Worm (Caenorhabditis elegans): ENCODE results near the gene F35B12.10.

F35B12.10 gene

DNA sequence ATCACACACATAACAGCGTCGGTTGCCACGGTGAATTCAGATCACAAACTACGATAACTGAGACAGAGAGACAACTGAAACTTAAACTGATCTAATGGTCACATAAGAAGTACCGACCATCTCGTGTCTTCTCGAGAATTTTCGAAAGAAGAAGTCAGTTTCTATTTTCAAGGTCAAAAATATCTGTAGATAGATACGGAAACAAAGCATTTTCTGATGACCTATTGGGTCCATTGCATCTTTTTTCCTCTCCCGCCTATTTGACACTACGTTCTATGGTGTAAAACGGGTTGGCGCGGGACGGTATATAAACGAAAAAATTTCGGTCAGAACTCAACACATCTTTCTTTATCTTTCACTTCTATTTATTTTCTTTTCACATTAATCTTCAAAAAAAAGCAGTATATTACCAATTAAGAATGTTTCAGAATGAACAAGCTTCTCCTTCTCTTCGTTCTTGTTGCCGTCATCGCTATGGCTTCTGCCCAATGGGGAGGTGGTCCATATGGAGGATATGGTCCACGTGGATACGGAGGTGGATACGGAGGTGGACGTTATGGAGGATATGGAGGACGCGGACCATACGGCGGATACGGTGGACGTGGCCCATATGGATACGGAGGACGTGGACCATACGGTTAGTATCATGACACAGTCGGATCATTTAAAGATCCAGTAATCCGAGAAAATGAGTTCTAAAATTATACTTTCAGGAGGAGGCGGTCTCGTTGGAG lies 13.0 kb downstream of the F35B12.10 start, which contains the start of gene nlp-24:
nlp-24 (plus strand) TSS at position 429 of the 734 bp plus-strand sequence.
- TF ChIP-seq rbr-2 (tag; optimal IDR thresholded peaks at IDR 0.05), result peak; percentile 5
- no peak for TF ChIP-seq unc-62 (GFP tag; optimal IDR thresholded peaks at IDR 0.05 in 1 of 2)
- peak; percentile 7 for TF ChIP-seq unc-62 (tag; optimal IDR thresholded peaks at IDR 0.05)
- TF ChIP-seq mes-2 (tag; optimal IDR thresholded peaks at IDR 0.05; ENCODE audit: poor library complexity, severe bottlenecking), result peak; percentile 14
- peak; percentile 79 for TF ChIP-seq nhr-25 (tag; optimal IDR thresholded peaks at IDR 0.05; ENCODE audit: borderline replicate concordance, insufficient read depth)
- TF ChIP-seq tra-1 (GFP tag; IDR thresholded peaks at IDR 0.05), result no peak
- peak; percentile 16 for TF ChIP-seq nhr-76 (tag; optimal IDR thresholded peaks at IDR 0.05)
- TF ChIP-seq mxl-2 (GFP tag; conservative IDR thresholded peaks at IDR 0.05), result no peak
- TF ChIP-seq nhr-42 (GFP tag; IDR thresholded peaks at IDR 0.05), result peak; percentile 37; the same call in 1 of the 2 replicates
- TF ChIP-seq hlh-30 (tag; optimal IDR thresholded peaks at IDR 0.05; ENCODE audit: insufficient read depth), result peak; percentile 30
- TF ChIP-seq nhr-28 (tag; optimal IDR thresholded peaks at IDR 0.05), result peak; percentile 40
- peak; percentile 36 for TF ChIP-seq dve-1 (tag; optimal IDR thresholded peaks at IDR 0.05; ENCODE audit: insufficient read depth)
- TF ChIP-seq hlh-11 (tag; optimal IDR thresholded peaks at IDR 0.05), result peak; percentile 22
- no peak for TF ChIP-seq nhr-102 (tag; optimal IDR thresholded peaks at IDR 0.05)
- TF ChIP-seq mdl-1 (tag; optimal IDR thresholded peaks at IDR 0.05), result no peak
- peak; percentile 45 for TF ChIP-seq dmd-6 (GFP tag; IDR thresholded peaks at IDR 0.05)
- peak in 1 of 2 experiments; percentile 4 for TF ChIP-seq lsy-2 (tag; optimal IDR thresholded peaks at IDR 0.05)
- TF ChIP-seq F49E8.2 (tag; optimal IDR thresholded peaks at IDR 0.05; ENCODE audit: borderline replicate concordance), result no peak

- TF ChIP-seq zip-11 (GFP tag; IDR thresholded peaks at IDR 0.05) (no peak), hlh-11 (tag; optimal IDR thresholded peaks at IDR 0.05) (peak; percentile 52), mxl-2 (GFP tag; conservative IDR thresholded peaks at IDR 0.05) (no peak), dve-1 (tag; optimal IDR thresholded peaks at IDR 0.05; ENCODE audit: insufficient read depth) (peak; percentile 81), mdl-1 (tag; optimal IDR thresholded peaks at IDR 0.05) (no peak), nhr-28 (tag; optimal IDR thresholded peaks at IDR 0.05) (peak; percentile 68), lsy-2 (tag; optimal IDR thresholded peaks at IDR 0.05) (peak in 1 of 2 experiments; percentile 37), F49E8.2 (tag; optimal IDR thresholded peaks at IDR 0.05; ENCODE audit: borderline replicate concordance) (no peak), hlh-30 (tag; optimal IDR thresholded peaks at IDR 0.05; ENCODE audit: insufficient read depth) (peak; percentile 76), ZK337.2 (GFP tag; IDR thresholded peaks at IDR 0.05) (no peak), dmd-9 (GFP tag; IDR thresholded peaks at IDR 0.05) (no peak), T20F7.1 (GFP tag; optimal IDR thresholded peaks at IDR 0.05) (peak; percentile 31), F26F4.8 (GFP tag; conservative IDR thresholded peaks at IDR 0.05) (no peak), aha-1 (tag) (peak; percentile 93), gei-8 (GFP tag; optimal IDR thresholded peaks at IDR 0.05) (no peak), php-3 (GFP tag; IDR thresholded peaks at IDR 0.05) (0 out of 2 replicates have a peak, but pooled peaks have one; percentile 16), tra-1 (GFP tag; IDR thresholded peaks at IDR 0.05) (no peak), lin-1 (GFP tag; IDR thresholded peaks at IDR 0.05) (no peak), cey-2 (tag; optimal IDR thresholded peaks at IDR 0.05; ENCODE audit: borderline replicate concordance, insufficient read depth) (no peak), dmd-6 (GFP tag; IDR thresholded peaks at IDR 0.05) (peak; percentile 85), unc-130 (GFP tag; optimal IDR thresholded peaks at IDR 0.05) (no peak), nhr-25 (tag; optimal IDR thresholded peaks at IDR 0.05; ENCODE audit: borderline replicate concordance, insufficient read depth) (peak; percentile 85), nhr-48 (tag; optimal IDR thresholded peaks at IDR 0.05) (peak; percentile 65), lim-7 (GFP tag; IDR thresholded peaks at IDR 0.05) (no peak), vab-7 (GFP tag; IDR thresholded peaks at IDR 0.05) (no peak), Y5F2A.4 (GFP tag; optimal IDR thresholded peaks at IDR 0.05) (no peak), mep-1 (tag; optimal IDR thresholded peaks at IDR 0.05) (peak; percentile 26), mxl-3 (GFP tag; optimal IDR thresholded peaks at IDR 0.05) (peak; percentile 50)
These were observed 14.1 kb downstream of the F35B12.10 start for ce11 chrV:11614805-11615497.

Data from whole organism, L4 larva.